Fruit fly (Drosophila melanogaster) whole organism, wandering third instar larva: Measurements from ENCODE around the gene Lcp65Ag2.
A peak's percentile ranks its signal among the peaks of the same experiment; 100 is the strongest.

Experiments
- CG32264 ChIP-seq: fragments of 200-800 bp; sonication (Bioruptor generic); optimal IDR thresholded peaks from 2 replicates; lab custom pipeline; 2016; ENCODE audit warnings: missing biosample characterization, missing genetic modification characterization
- CG9705 ChIP-seq: fragments of 200-800 bp; sonication (Bioruptor generic); optimal IDR thresholded peaks from 2 replicates; lab custom pipeline; 2018; ENCODE audit warnings: missing biosample characterization, mild to moderate bottlenecking, missing genetic modification characterization
- CrebA ChIP-seq: fragments of 200-800 bp; sonication (Bioruptor generic); optimal IDR thresholded peaks from 2 replicates; lab custom pipeline; 2016; ENCODE audit warnings: missing biosample characterization, mild to moderate bottlenecking, missing genetic modification characterization, borderline replicate concordance
- Dfd ChIP-seq: fragments of >200 bp; optimal IDR thresholded peaks from 2 replicates; lab custom pipeline; 2017; ENCODE audit warnings: missing biosample characterization, missing genetic modification characterization
- GATAd ChIP-seq: sonication (Bioruptor generic); optimal IDR thresholded peaks from 2 replicates; lab custom pipeline; 2016; ENCODE audit warnings: missing biosample characterization, missing genetic modification characterization
- HLH106 ChIP-seq: fragments of 200-800 bp; optimal IDR thresholded peaks from 3 replicates; lab custom pipeline; 2019; ENCODE audit warnings: missing biosample characterization, mild to moderate bottlenecking, missing genetic modification characterization, moderate library complexity
- Hr78 ChIP-seq: fragments of >200 bp; optimal IDR thresholded peaks from 2 replicates; lab custom pipeline; 2017; ENCODE audit warnings: missing biosample characterization, missing genetic modification characterization
- Hr83 ChIP-seq: fragments of 200-300 bp; sonication (Bioruptor generic); optimal IDR thresholded peaks from 2 replicates; lab custom pipeline; 2016; ENCODE audit warnings: missing biosample characterization, mild to moderate bottlenecking, missing genetic modification characterization, moderate library complexity; ENCODE audit not compliant: poor library complexity, severe bottlenecking
- Jra ChIP-seq: sonication (Bioruptor generic); optimal IDR thresholded peaks from 2 replicates; lab custom pipeline; 2016; ENCODE audit warnings: missing biosample characterization, missing genetic modification characterization
- Myc ChIP-seq: fragments of >200 bp; optimal IDR thresholded peaks from 2 replicates; lab custom pipeline; 2017
- N ChIP-seq: fragments of >200 bp; optimal IDR thresholded peaks from 2 replicates; lab custom pipeline; 2018; ENCODE audit warnings: missing biosample characterization, missing external identifiers, missing genetic modification characterization
- OdsH ChIP-seq: fragments of 200-800 bp; sonication (Bioruptor generic); optimal IDR thresholded peaks from 2 replicates; lab custom pipeline; 2016; ENCODE audit warnings: missing biosample characterization, mild to moderate bottlenecking, missing genetic modification characterization
- Rel ChIP-seq, 2 experiments: fragments of 200-800 bp; sonication (Bioruptor generic) in 1 of 2; optimal IDR thresholded peaks; 2 replicates in 1 of 2; 3 replicates in 1 of 2; lab custom pipeline; 2016 to 2019; ENCODE audit warnings: mild to moderate bottlenecking in 2 of 2, missing biosample characterization in 2 of 2, missing genetic modification characterization in 2 of 2, moderate library complexity in 1 of 2
- Sp1 ChIP-seq: fragments of 200-800 bp; sonication (Bioruptor generic); optimal IDR thresholded peaks from 3 replicates; lab custom pipeline; 2019; ENCODE audit warnings: missing biosample characterization, mild to moderate bottlenecking, missing genetic modification characterization, moderate library complexity
- Vsx2 ChIP-seq: fragments of 200-300, 225-300 bp; sonication (Bioruptor generic); optimal IDR thresholded peaks from 2 replicates; lab custom pipeline; 2018; ENCODE audit warnings: missing biosample characterization, missing genetic modification characterization; ENCODE audit not compliant: partially characterized antibody
- br ChIP-seq: fragments of 200-800 bp; sonication (Bioruptor generic); optimal IDR thresholded peaks from 2 replicates; lab custom pipeline; 2016; ENCODE audit warnings: missing biosample characterization, missing genetic modification characterization
- brk ChIP-seq: fragments of 200-800 bp; sonication (Bioruptor generic); optimal IDR thresholded peaks from 2 replicates; lab custom pipeline; 2016; ENCODE audit warnings: missing biosample characterization, mild to moderate bottlenecking, missing genetic modification characterization
- dl ChIP-seq, 2 experiments: fragments of 175-275, 200-275 bp in 1 of 2; fragments of 200-275 bp in 1 of 2; sonication (Bioruptor generic); optimal IDR thresholded peaks; lab custom pipeline; 2018; ENCODE audit warnings: mild to moderate bottlenecking in 2 of 2, missing biosample characterization in 2 of 2, missing genetic modification characterization in 2 of 2, moderate library complexity in 2 of 2; ENCODE audit not compliant: partially characterized antibody in 2 of 2, insufficient read depth in 1 of 2
- dmrt93B ChIP-seq: fragments of 200-800 bp; sonication (Bioruptor generic); optimal IDR thresholded peaks from 2 replicates; lab custom pipeline; 2018; ENCODE audit warnings: missing biosample characterization, mild to moderate bottlenecking, missing genetic modification characterization
- dsf ChIP-seq: sonication (Bioruptor generic); optimal IDR thresholded peaks from 2 replicates; lab custom pipeline; 2016; ENCODE audit warnings: missing biosample characterization, missing genetic modification characterization, borderline replicate concordance
- ey ChIP-seq: fragments of 200-800 bp; sonication (Bioruptor generic); optimal IDR thresholded peaks from 2 replicates; lab custom pipeline; 2016; ENCODE audit warnings: missing biosample characterization, missing genetic modification characterization
- foxo ChIP-seq, 2 experiments: fragments of 200-800 bp; sonication (Bioruptor generic); optimal IDR thresholded peaks; 2 replicates in 1 of 2; 3 replicates in 1 of 2; lab custom pipeline; 2016 to 2017; ENCODE audit warnings: missing biosample characterization in 2 of 2, missing genetic modification characterization in 2 of 2
- fru ChIP-seq: fragments of 200-800 bp; sonication (Bioruptor generic); optimal IDR thresholded peaks from 3 replicates; lab custom pipeline; 2016; ENCODE audit warnings: missing biosample characterization, mild to moderate bottlenecking, missing genetic modification characterization
- jim ChIP-seq: fragments of 175-275, 200-325 bp; sonication (Bioruptor generic); optimal IDR thresholded peaks from 2 replicates; lab custom pipeline; 2016; ENCODE audit warnings: missing biosample characterization, mild to moderate bottlenecking, missing genetic modification characterization
- lola ChIP-seq: fragments of >200 bp; optimal IDR thresholded peaks from 2 replicates; lab custom pipeline; 2017; ENCODE audit warnings: missing biosample characterization, missing genetic modification characterization
- pan ChIP-seq: fragments of >200 bp; optimal IDR thresholded peaks from 2 replicates; lab custom pipeline; 2017
- psq ChIP-seq: fragments of 200-800 bp; sonication (Bioruptor generic); optimal IDR thresholded peaks from 3 replicates; lab custom pipeline; 2017; ENCODE audit warnings: missing biosample characterization, mild to moderate bottlenecking, missing genetic modification characterization, moderate library complexity
- sage ChIP-seq: fragments of 200-800 bp; sonication (Bioruptor generic); optimal IDR thresholded peaks from 2 replicates; lab custom pipeline; 2016; ENCODE audit warnings: missing biosample characterization, mild to moderate bottlenecking, missing genetic modification characterization
- sv ChIP-seq: fragments of 200-800 bp; sonication (Bioruptor generic); optimal IDR thresholded peaks from 3 replicates; lab custom pipeline; 2016; ENCODE audit warnings: missing biosample characterization, missing genetic modification characterization
- tai ChIP-seq: sonication (Bioruptor generic); optimal IDR thresholded peaks from 2 replicates; lab custom pipeline; 2016; ENCODE audit warnings: missing biosample characterization, missing genetic modification characterization
- woc ChIP-seq: sonication (Bioruptor generic); optimal IDR thresholded peaks from 2 replicates; lab custom pipeline; 2016; ENCODE audit warnings: missing biosample characterization, mild to moderate bottlenecking, missing genetic modification characterization

Lcp65Ag2 gene

dm6 chr3L:6173826-6174255 is 40.4 kb upstream of the Lcp65Ag2 start, which contains the start of the genes fmt and CG7376:
Gene fmt, minus strand, starts transcription at chr3L:6173880.
Gene CG7376, plus strand, starts transcription at chr3L:6174248.
- TF ChIP-seq OdsH (GFP tag; lab: Kevin White, UChicago): peak; percentile 37
- no peak for TF ChIP-seq ey (GFP tag; lab: Kevin White, UChicago)
- TF ChIP-seq woc (GFP tag; lab: Kevin White, UChicago): no peak
- TF ChIP-seq dsf (GFP tag; lab: Kevin White, UChicago): no peak
- TF ChIP-seq brk: no peak
- TF ChIP-seq foxo (GFP tag; optimal IDR thresholded peaks at IDR 0.05; lab: Kevin White, UChicago): no peak
- TF ChIP-seq Rel (GFP tag; optimal IDR thresholded peaks at IDR 0.05; lab: Kevin White, UChicago): no peak
- no peak for TF ChIP-seq Rel (tag; optimal IDR thresholded peaks at IDR 0.05; lab: Kevin White, UChicago)
- TF ChIP-seq jim: no peak
- no peak for TF ChIP-seq fru (GFP tag; lab: Kevin White, UChicago)
- TF ChIP-seq GATAd (GFP tag; lab: Kevin White, UChicago): no peak
- peak; percentile 6 for TF ChIP-seq sv (GFP tag; lab: Kevin White, UChicago)

DNA sequence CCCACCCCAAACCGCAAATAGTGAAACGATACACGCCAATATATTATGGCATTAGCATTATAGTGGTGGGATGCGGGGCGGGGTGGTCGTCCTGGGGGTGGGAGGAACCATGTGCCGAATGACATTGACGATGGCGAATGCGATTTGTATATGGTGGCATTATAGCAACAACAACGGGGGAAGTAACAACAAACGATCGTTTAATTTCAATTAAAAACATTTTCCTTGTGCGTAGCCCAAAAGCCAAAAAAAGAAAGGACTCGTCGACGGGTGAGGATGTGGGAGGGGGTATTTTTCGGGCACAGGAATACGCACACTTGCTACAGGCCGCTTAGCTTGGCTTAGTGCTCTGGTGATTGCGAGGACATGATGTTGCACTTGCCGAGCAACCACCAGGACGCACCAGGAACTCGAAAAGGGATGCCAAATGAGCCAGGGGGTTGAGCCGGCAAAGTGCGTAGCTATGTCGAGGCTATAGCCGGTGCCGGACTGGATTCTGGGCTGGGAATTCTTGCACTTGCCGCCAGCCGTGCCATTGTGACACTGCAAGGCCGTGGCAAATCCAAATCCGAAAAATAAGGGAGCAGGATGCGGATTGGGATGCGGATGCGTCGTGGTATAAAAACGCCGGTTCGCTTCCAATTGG is 29.2 kb upstream of the Lcp65Ag2 start, which contains the start of gene Prdm13:
TSS of gene Prdm13 (plus strand) at position 645 of the 646 bp plus-strand sequence.
- no peak for TF ChIP-seq N
- no peak for TF ChIP-seq Hr83
- TF ChIP-seq CG9705 (GFP tag; lab: Kevin White, UChicago): no peak
- no peak for TF ChIP-seq Jra (GFP tag; lab: Kevin White, UChicago)
- TF ChIP-seq GATAd (GFP tag; lab: Kevin White, UChicago): no peak
- TF ChIP-seq CG32264: no peak
- no peak for TF ChIP-seq Sp1 (GFP tag; lab: Kevin White, UChicago)
- no peak for TF ChIP-seq Rel (GFP tag; optimal IDR thresholded peaks at IDR 0.05; lab: Kevin White, UChicago)
- no peak for TF ChIP-seq Rel (tag; optimal IDR thresholded peaks at IDR 0.05; lab: Kevin White, UChicago)
- no peak for TF ChIP-seq dmrt93B (GFP tag; lab: Kevin White, UChicago)
- TF ChIP-seq br (GFP tag; lab: Kevin White, UChicago): no peak
- no peak for TF ChIP-seq fru (GFP tag; lab: Kevin White, UChicago)
- TF ChIP-seq OdsH (GFP tag; lab: Kevin White, UChicago): no peak

- no peak for TF ChIP-seq br (GFP tag; lab: Kevin White, UChicago)
- no peak for TF ChIP-seq ey (GFP tag; lab: Kevin White, UChicago)
- no peak for TF ChIP-seq CrebA (GFP tag; lab: Kevin White, UChicago)
- TF ChIP-seq pan: no peak
- TF ChIP-seq woc (GFP tag; lab: Kevin White, UChicago): no peak
- TF ChIP-seq, all 38 proteins: peak for 0
Measured at dm6 chr3L:6161997-6162396, 28.6 kb upstream of the Lcp65Ag2 start.

DNA sequence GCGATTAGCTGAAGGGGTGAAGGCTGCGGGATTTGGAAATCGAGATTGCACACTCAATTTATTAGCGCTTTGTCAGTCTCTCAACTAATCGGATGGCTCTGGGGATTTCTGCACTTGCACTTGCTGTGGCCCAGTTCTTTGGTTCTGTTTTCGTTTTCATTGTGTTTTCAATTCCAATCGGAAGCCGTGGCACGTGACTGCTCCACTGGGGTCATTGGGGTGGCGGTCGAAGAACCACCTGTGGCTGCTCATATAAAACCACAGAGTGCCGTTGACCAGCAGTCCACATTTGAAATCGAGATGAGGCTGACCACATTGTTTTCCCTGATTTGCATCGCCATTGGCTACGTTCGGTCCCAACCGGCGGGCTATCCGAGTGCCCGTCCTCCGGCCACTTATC is 27.1 kb upstream of the Lcp65Ag2 start, which contains the start of gene Cpr65Az:
TSS of gene Cpr65Az (plus strand) at position 301 of the 400 bp plus-strand sequence.
- TF ChIP-seq Vsx2 (GFP tag; lab: Kevin White, UChicago): no peak
- no peak for TF ChIP-seq brk
- no peak for TF ChIP-seq lola
- TF ChIP-seq psq: no peak
- no peak for TF ChIP-seq Hr78 (GFP tag; lab: Kevin White, UChicago)
- no peak for TF ChIP-seq sage (GFP tag; lab: Kevin White, UChicago)
- TF ChIP-seq HLH106 (tag; lab: Kevin White, UChicago): no peak
- no peak for TF ChIP-seq woc (GFP tag; lab: Kevin White, UChicago)
- TF ChIP-seq foxo (GFP tag; optimal IDR thresholded peaks at IDR 0.05; lab: Kevin White, UChicago): no peak
- TF ChIP-seq Dfd (GFP tag; lab: Kevin White, UChicago): no peak
- TF ChIP-seq GATAd (GFP tag; lab: Kevin White, UChicago): no peak
- no peak for TF ChIP-seq N

- TF ChIP-seq Myc (lab: Kevin White, UChicago): no peak
- TF ChIP-seq HLH106 (tag; lab: Kevin White, UChicago): no peak
- TF ChIP-seq woc (GFP tag; lab: Kevin White, UChicago): no peak
- no peak for TF ChIP-seq tai (GFP tag; lab: Kevin White, UChicago)
- TF ChIP-seq CrebA (GFP tag; lab: Kevin White, UChicago): no peak
- no peak for TF ChIP-seq ey (GFP tag; lab: Kevin White, UChicago)
- no peak for TF ChIP-seq dsf (GFP tag; lab: Kevin White, UChicago)
- no peak for TF ChIP-seq sage (GFP tag; lab: Kevin White, UChicago)
- TF ChIP-seq dl (GFP tag; optimal IDR thresholded peaks at IDR 0.05; lab: Kevin White, UChicago; ENCODE audit: insufficient read depth in 1 of 2, partially characterized antibody in 2 of 2): no peak
- TF ChIP-seq lola: no peak
- no peak for TF ChIP-seq Dfd (GFP tag; lab: Kevin White, UChicago)
- no peak for TF ChIP-seq jim
Measured at dm6 chr3L:6159863-6160262, 26.5 kb upstream of the Lcp65Ag2 start.
